Worm (Caenorhabditis elegans) whole organism, L3 larva: ENCODE measurements around the gene srv-3.

Experiments
- R02D3.7 ChIP-seq: fragments of 150-350 bp; optimal IDR thresholded peaks from 2 replicates; lab custom pipeline; 2014; ENCODE audit warnings: missing biosample characterization, missing genetic modification characterization
- ceh-16 ChIP-seq: sonication (generic microtip); optimal IDR thresholded peaks from 2 replicates; lab custom pipeline; 2017; ENCODE audit warnings: missing biosample characterization, missing genetic modification characterization
- ceh-82 ChIP-seq: fragments of 150-350 bp; optimal IDR thresholded peaks from 2 replicates; lab custom pipeline; 2014; ENCODE audit warnings: missing biosample characterization, missing genetic modification characterization
- ceh-9 ChIP-seq: sonication (generic microtip); optimal IDR thresholded peaks from 2 replicates; lab custom pipeline; 2018; ENCODE audit warnings: missing biosample characterization, missing genetic modification characterization
- daf-12 ChIP-seq: fragments of 150-350 bp; optimal IDR thresholded peaks from 2 replicates; lab custom pipeline; 2014; ENCODE audit warnings: missing biosample characterization, missing genetic modification reagents, missing genetic modification characterization
- egl-5 ChIP-seq: fragments of 150-350 bp; optimal IDR thresholded peaks from 2 replicates; lab custom pipeline; 2017; ENCODE audit warnings: missing biosample characterization, missing genetic modification reagents, missing genetic modification characterization, inconsistent platforms
- elt-2 ChIP-seq: sonication (generic microtip); optimal IDR thresholded peaks from 2 replicates; lab custom pipeline; 2016; ENCODE audit warnings: missing genetic modification reagents, mild to moderate bottlenecking, missing genetic modification characterization, missing compliant biosample characterization
- elt-3 ChIP-seq, 3 experiments: fragments of 150-350 bp in 1 of 3; sonication (generic microtip) in 2 of 3; optimal IDR thresholded peaks; 2 replicates in 2 of 3; 4 replicates in 1 of 3; lab custom pipeline; 2014 to 2017; ENCODE audit warnings: missing biosample characterization in 3 of 3, missing genetic modification characterization in 3 of 3
- eor-1 ChIP-seq, 2 experiments: fragments of 150-350 bp; optimal IDR thresholded peaks; 2 replicates each; lab custom pipeline; 2014 to 2018; ENCODE audit warnings: missing biosample characterization in 2 of 2, missing genetic modification characterization in 2 of 2
- fkh-10 ChIP-seq: sonication (generic microtip); optimal IDR thresholded peaks from 2 replicates; lab custom pipeline; 2017; ENCODE audit warnings: missing biosample characterization, missing genetic modification reagents, missing genetic modification characterization
- fkh-2 ChIP-seq: fragments of 150-350 bp; optimal IDR thresholded peaks from 2 replicates; lab custom pipeline; 2014; ENCODE audit warnings: missing biosample characterization, missing genetic modification reagents, missing genetic modification characterization
- hmg-11 ChIP-seq: sonication (generic microtip); optimal IDR thresholded peaks from 2 replicates; lab custom pipeline; 2016; ENCODE audit warnings: missing genetic modification characterization, missing compliant biosample characterization
- jun-1 ChIP-seq: fragments of 150-350 bp; optimal IDR thresholded peaks from 2 replicates; lab custom pipeline; 2014; ENCODE audit warnings: missing biosample characterization, missing genetic modification reagents, missing genetic modification characterization
- lin-39 ChIP-seq: fragments of 150-350 bp; optimal IDR thresholded peaks from 2 replicates; lab custom pipeline; 2018; ENCODE audit warnings: missing biosample characterization, missing genetic modification reagents, missing genetic modification characterization
- lsy-12 ChIP-seq: sonication (generic microtip); optimal IDR thresholded peaks from 2 replicates; lab custom pipeline; 2016; ENCODE audit warnings: mild to moderate bottlenecking, missing genetic modification characterization, missing compliant biosample characterization
- mdl-1 ChIP-seq: fragments of 150-350 bp; optimal IDR thresholded peaks from 2 replicates; lab custom pipeline; 2014; ENCODE audit warnings: missing biosample characterization, missing genetic modification characterization
- mml-1 ChIP-seq: fragments of 150-350 bp; sonication (generic microtip); optimal IDR thresholded peaks from 3 replicates; lab custom pipeline; 2014; ENCODE audit warnings: missing biosample characterization, missing genetic modification characterization
- nfya-1 ChIP-seq: sonication (generic microtip); optimal IDR thresholded peaks from 2 replicates; lab custom pipeline; 2017; ENCODE audit warnings: missing genetic modification characterization, mild to moderate bottlenecking, missing compliant biosample characterization, antibody characterized with exemption, moderate library complexity; ENCODE audit not compliant: insufficient read depth
- nhr-11 ChIP-seq: fragments of 150-350 bp; optimal IDR thresholded peaks from 2 replicates; lab custom pipeline; 2014; ENCODE audit warnings: missing biosample characterization, missing genetic modification characterization
- nhr-12 ChIP-seq: fragments of 150-350 bp; optimal IDR thresholded peaks from 2 replicates; lab custom pipeline; 2014; ENCODE audit warnings: missing biosample characterization, missing genetic modification characterization
- nhr-237 ChIP-seq: fragments of 150-350 bp; optimal IDR thresholded peaks from 2 replicates; lab custom pipeline; 2014; ENCODE audit warnings: missing biosample characterization, missing genetic modification characterization
- nhr-25 ChIP-seq: sonication (generic microtip); optimal IDR thresholded peaks from 2 replicates; lab custom pipeline; 2017; ENCODE audit warnings: missing biosample characterization, missing genetic modification characterization
- nhr-43 ChIP-seq: sonication (generic microtip); optimal IDR thresholded peaks from 2 replicates; lab custom pipeline; 2016; ENCODE audit warnings: mild to moderate bottlenecking, missing genetic modification characterization, missing compliant biosample characterization; ENCODE audit not compliant: poor library complexity, severe bottlenecking
- nhr-67 ChIP-seq: fragments of 150-350 bp; optimal IDR thresholded peaks from 2 replicates; lab custom pipeline; 2014; ENCODE audit warnings: missing biosample characterization, missing genetic modification characterization
- nhr-76 ChIP-seq: fragments of 150-350 bp; sonication (generic microtip); optimal IDR thresholded peaks from 5 replicates; lab custom pipeline; 2014; ENCODE audit warnings: missing biosample characterization, missing genetic modification characterization
- nhr-77 ChIP-seq: fragments of 150-350 bp; optimal IDR thresholded peaks from 2 replicates; lab custom pipeline; 2014; ENCODE audit warnings: missing biosample characterization, missing genetic modification characterization
- pha-4 ChIP-seq: fragments of 150-350 bp; optimal IDR thresholded peaks from 2 replicates; lab custom pipeline; 2014; ENCODE audit warnings: missing biosample characterization, missing genetic modification reagents, missing genetic modification characterization
- pqm-1 ChIP-seq: fragments of 150-350 bp; optimal IDR thresholded peaks from 2 replicates; lab custom pipeline; 2017; ENCODE audit warnings: missing biosample characterization, missing genetic modification characterization, inconsistent platforms
- sea-2 ChIP-seq: fragments of 150-350 bp; sonication (generic microtip); optimal IDR thresholded peaks from 4 replicates; lab custom pipeline; 2014; ENCODE audit warnings: missing biosample characterization, missing genetic modification reagents, missing genetic modification characterization
- snpc-4 ChIP-seq: fragments of 150-350 bp; optimal IDR thresholded peaks from 2 replicates; lab custom pipeline; 2014; ENCODE audit warnings: missing biosample characterization, missing genetic modification characterization
- unc-39 ChIP-seq: sonication (generic microtip); optimal IDR thresholded peaks from 4 replicates; lab custom pipeline; 2017; ENCODE audit warnings: missing biosample characterization, missing genetic modification characterization
- ztf-11 ChIP-seq: fragments of 150-350 bp; optimal IDR thresholded peaks from 2 replicates; lab custom pipeline; 2014; ENCODE audit warnings: missing biosample characterization, missing genetic modification characterization

srv-3 gene

ce11 chrV:19708849-19709248, at the start of gene srv-3:
Gene srv-3, minus strand, starts transcription at chrV:19708949.
- TF ChIP-seq jun-1 (tag; lab: Kevin White, UChicago) (no peak), R02D3.7 (tag; lab: Kevin White, UChicago) (no peak), mml-1 (tag; lab: Kevin White, UChicago) (no peak), hmg-11 (no peak), lsy-12 (tag; lab: Kevin White, UChicago) (no peak), elt-3 (tag; optimal IDR thresholded peaks at IDR 0.05; lab: Kevin White, UChicago) (no peak), mdl-1 (tag; lab: Kevin White, UChicago) (no peak), ceh-16 (tag; lab: Kevin White, UChicago) (no peak), unc-39 (tag; lab: Kevin White, UChicago) (no peak), eor-1 (tag; optimal IDR thresholded peaks at IDR 0.05; lab: Kevin White, UChicago) (no peak), fkh-2 (tag; lab: Kevin White, UChicago) (no peak), nhr-76 (tag; lab: Kevin White, UChicago) (no peak), lin-39 (tag; lab: Kevin White, UChicago) (no peak), ztf-11 (tag; lab: Kevin White, UChicago) (no peak), nhr-11 (tag; lab: Kevin White, UChicago) (no peak), ceh-9 (tag; lab: Kevin White, UChicago) (no peak), nhr-12 (tag; lab: Kevin White, UChicago) (no peak), nhr-67 (no peak), sea-2 (GFP tag; lab: Kevin White, UChicago) (no peak)
- TF ChIP-seq, all 47 proteins: peak for 0

- TF ChIP-seq R02D3.7 (tag; lab: Kevin White, UChicago) (no peak), fkh-10 (GFP tag; lab: Kevin White, UChicago) (no peak)
Observed at ce11 chrV:19756253-19756652, 47.5 kb upstream of the srv-3 start, which contains the start of gene W04E12.9. Gene W04E12.9, plus strand, starts transcription at chrV:19756553.

DNA sequence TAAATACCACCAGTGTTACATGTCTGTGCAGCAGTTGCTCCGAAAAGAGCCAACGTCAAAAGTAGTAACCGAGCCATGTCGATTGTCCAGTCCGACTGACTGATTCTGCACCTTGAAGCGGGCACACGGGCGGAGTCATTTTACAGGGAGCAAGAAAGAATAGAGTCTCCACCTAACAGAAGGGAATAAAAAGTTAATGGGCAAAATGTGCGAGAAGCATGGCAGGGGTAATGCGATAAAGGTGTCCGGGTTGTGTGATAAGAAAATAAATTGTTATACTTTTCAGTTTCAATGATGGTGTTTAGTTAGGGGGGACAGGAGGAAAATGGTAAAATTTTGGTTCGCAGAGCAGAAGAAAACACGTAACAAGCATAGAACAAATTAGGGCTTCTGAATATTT, 46.5 kb upstream of the srv-3 start, which contains the start of gene clec-50:
TSS of gene clec-50 (minus strand) at position 109 of the 400 bp plus-strand sequence.
- TF ChIP-seq pqm-1 (tag; lab: Kevin White, UChicago), result peak; percentile 82
- TF ChIP-seq elt-2 (tag; lab: Kevin White, UChicago), result peak; percentile 86
- no peak for TF ChIP-seq egl-5 (tag; lab: Kevin White, UChicago)

- no peak for TF ChIP-seq mml-1 (tag; lab: Kevin White, UChicago)
- no peak for TF ChIP-seq nhr-43 (tag; lab: Kevin White, UChicago)
- no peak for TF ChIP-seq pha-4 (tag; lab: Kevin White, UChicago)
- no peak for TF ChIP-seq nhr-25 (tag; lab: Kevin White, UChicago)
- TF ChIP-seq elt-2 (tag; lab: Kevin White, UChicago), result peak; percentile 60
- TF ChIP-seq nhr-12 (tag; lab: Kevin White, UChicago), result no peak
Observed at ce11 chrV:19754331-19754730, 45.6 kb upstream of the srv-3 start.

DNA sequence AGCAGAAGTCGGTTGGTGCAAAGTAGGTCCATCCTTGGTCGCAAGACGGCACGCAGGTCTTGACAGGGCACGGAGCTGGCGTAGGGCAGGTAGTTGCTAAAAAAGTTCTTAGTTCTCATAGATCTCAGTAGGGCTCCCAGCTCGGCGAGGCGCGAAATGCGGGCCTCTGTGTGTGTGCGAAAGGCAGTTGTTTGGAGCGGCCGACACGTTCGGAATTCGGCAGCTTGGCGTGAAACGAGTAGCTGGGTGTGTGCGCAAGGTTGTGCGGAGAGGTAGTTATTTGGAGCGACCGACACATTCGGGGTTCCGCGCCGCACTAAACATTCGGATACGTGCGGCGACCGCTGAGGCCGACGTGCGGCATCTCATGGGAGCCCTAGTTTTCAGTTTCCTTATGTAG, 44.1 kb upstream of the srv-3 start:
- TF ChIP-seq R02D3.7 (tag; lab: Kevin White, UChicago) (no peak), eor-1 (tag; optimal IDR thresholded peaks at IDR 0.05; lab: Kevin White, UChicago) (no peak), ceh-16 (tag; lab: Kevin White, UChicago) (no peak), snpc-4 (tag; lab: Kevin White, UChicago) (no peak), nhr-76 (tag; lab: Kevin White, UChicago) (no peak), pqm-1 (tag; lab: Kevin White, UChicago) (no peak), egl-5 (tag; lab: Kevin White, UChicago) (no peak), elt-3 (tag; optimal IDR thresholded peaks at IDR 0.05; lab: Kevin White, UChicago) (no peak), nhr-237 (tag; lab: Kevin White, UChicago) (no peak), nhr-25 (tag; lab: Kevin White, UChicago) (no peak), elt-2 (tag; lab: Kevin White, UChicago) (no peak), ceh-9 (tag; lab: Kevin White, UChicago) (no peak), nfya-1 (tag; lab: Kevin White, UChicago) (no peak), ceh-82 (tag; lab: Kevin White, UChicago) (no peak), nhr-67 (no peak), daf-12 (tag; lab: Kevin White, UChicago) (no peak), lsy-12 (tag; lab: Kevin White, UChicago) (no peak), pha-4 (tag; lab: Kevin White, UChicago) (no peak), fkh-2 (tag; lab: Kevin White, UChicago) (no peak), nhr-77 (tag; lab: Kevin White, UChicago) (no peak)
